Worm (Caenorhabditis elegans): ENCODE measurements around the gene pid-1.

The pid-1 gene

ce11 chrII:7690384-7690783 lies at the start of gene pid-1:
TSS of gene pid-1 (minus strand) at chrII:7690556.
- TF ChIP-seq ceh-24 (tag; optimal IDR thresholded peaks at IDR 0.05) (no peak), ceh-9 (tag; optimal IDR thresholded peaks at IDR 0.05) (no peak)

- TF ChIP-seq ceh-22 (tag; optimal IDR thresholded peaks at IDR 0.05) (no peak), pros-1 (tag; optimal IDR thresholded peaks at IDR 0.05) (no peak), ceh-24 (tag; optimal IDR thresholded peaks at IDR 0.05) (no peak), tbx-7 (tag; optimal IDR thresholded peaks at IDR 0.05) (no peak), unc-3 (GFP tag; conservative IDR thresholded peaks at IDR 0.05) (no peak), unc-3 (tag; optimal IDR thresholded peaks at IDR 0.05) (no peak)
Measured at ce11 chrII:7736725-7737124, 46.4 kb upstream of the pid-1 start.

DNA sequence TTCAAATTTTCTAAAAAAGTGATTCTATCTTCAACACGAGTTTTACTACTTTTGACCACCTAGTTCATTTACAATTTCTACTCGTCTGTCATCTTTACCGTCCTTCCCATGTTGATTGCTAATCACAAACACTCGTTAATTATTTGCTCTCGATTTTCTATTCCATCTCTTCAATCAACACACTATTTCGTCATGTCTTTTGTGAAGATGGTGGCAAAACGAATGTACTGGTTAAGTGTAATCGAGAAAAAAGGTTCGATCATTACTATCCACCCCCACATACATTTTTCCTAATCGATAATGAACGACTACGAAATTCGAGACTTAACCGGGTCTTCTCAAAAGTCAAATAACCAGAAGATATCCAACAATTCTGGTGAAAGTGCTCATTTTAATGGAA lies 34.2 kb upstream of the pid-1 start, which contains the start of gene cpna-2:
cpna-2 (plus strand) TSS at position 301 of the 400 bp plus-strand sequence.
- TF ChIP-seq fax-1 (tag; optimal IDR thresholded peaks at IDR 0.05) = no peak
- TF ChIP-seq hlh-15 (tag; optimal IDR thresholded peaks at IDR 0.05) = no peak
- TF ChIP-seq ceh-19 (GFP tag; optimal IDR thresholded peaks at IDR 0.05) = no peak
- no peak for TF ChIP-seq pat-9 (tag; optimal IDR thresholded peaks at IDR 0.05)
- no peak for TF ChIP-seq pag-3 (tag; optimal IDR thresholded peaks at IDR 0.05; ENCODE audit: borderline replicate concordance)
- no peak for TF ChIP-seq ztf-16 (tag; optimal IDR thresholded peaks at IDR 0.05)
- TF ChIP-seq syd-9 (tag; optimal IDR thresholded peaks at IDR 0.05) = no peak
- no peak for TF ChIP-seq ttx-3 (tag; optimal IDR thresholded peaks at IDR 0.05)
- no peak for TF ChIP-seq lin-11 (tag; optimal IDR thresholded peaks at IDR 0.05)
- TF ChIP-seq sdc-2 (tag; optimal IDR thresholded peaks at IDR 0.05) = no peak

- TF ChIP-seq rnt-1 (tag; optimal IDR thresholded peaks at IDR 0.05) (peak; percentile 61), ceh-18 (tag; optimal IDR thresholded peaks at IDR 0.05) (peak; percentile 62), ceh-9 (tag; optimal IDR thresholded peaks at IDR 0.05) (no peak), dmd-4 (tag; optimal IDR thresholded peaks at IDR 0.05; ENCODE audit: borderline replicate concordance) (no peak), ref-2 (tag; optimal IDR thresholded peaks at IDR 0.05) (no peak), fkh-6 (tag; optimal IDR thresholded peaks at IDR 0.05) (no peak), nhr-11 (tag; optimal IDR thresholded peaks at IDR 0.05) (no peak), unc-55 (GFP tag; optimal IDR thresholded peaks at IDR 0.05) (peak; percentile 53)
Measured at ce11 chrII:7722784-7723183, 32.4 kb upstream of the pid-1 start.

DNA sequence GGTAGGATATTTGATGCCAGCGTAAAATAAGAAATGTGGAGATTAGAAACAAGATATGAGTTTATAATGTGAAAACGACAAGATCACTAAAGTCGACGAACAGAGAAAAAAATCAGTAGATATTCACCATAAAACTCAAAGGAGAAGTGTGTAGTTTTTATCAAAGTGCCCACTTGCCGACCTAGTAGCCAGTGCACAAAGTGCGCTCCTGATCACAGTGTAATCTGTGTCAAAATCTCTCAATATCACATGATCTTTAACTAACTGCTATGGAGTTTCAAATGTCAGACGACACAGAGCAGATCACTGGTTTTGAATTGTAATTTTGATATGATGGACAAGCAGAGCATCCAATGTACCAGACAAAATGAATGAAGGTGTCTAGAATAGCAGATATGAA lies 30.1 kb upstream of the pid-1 start:
- no peak for TF ChIP-seq T23F11.4 (GFP tag; optimal IDR thresholded peaks at IDR 0.05)
- TF ChIP-seq hlh-30 (tag; optimal IDR thresholded peaks at IDR 0.05; ENCODE audit: insufficient read depth) = peak; percentile 42
- TF ChIP-seq unc-55 (GFP tag; optimal IDR thresholded peaks at IDR 0.05) = peak; percentile 39
- no peak for TF ChIP-seq ceh-31 (tag; optimal IDR thresholded peaks at IDR 0.05)
- TF ChIP-seq rnt-1 (tag; optimal IDR thresholded peaks at IDR 0.05) = no peak
- TF ChIP-seq sox-2 (GFP tag; IDR thresholded peaks at IDR 0.05) = no peak
- TF ChIP-seq ama-1 (optimal IDR thresholded peaks at IDR 0.05) = no peak
- TF ChIP-seq syd-9 (tag; optimal IDR thresholded peaks at IDR 0.05) = no peak

DNA sequence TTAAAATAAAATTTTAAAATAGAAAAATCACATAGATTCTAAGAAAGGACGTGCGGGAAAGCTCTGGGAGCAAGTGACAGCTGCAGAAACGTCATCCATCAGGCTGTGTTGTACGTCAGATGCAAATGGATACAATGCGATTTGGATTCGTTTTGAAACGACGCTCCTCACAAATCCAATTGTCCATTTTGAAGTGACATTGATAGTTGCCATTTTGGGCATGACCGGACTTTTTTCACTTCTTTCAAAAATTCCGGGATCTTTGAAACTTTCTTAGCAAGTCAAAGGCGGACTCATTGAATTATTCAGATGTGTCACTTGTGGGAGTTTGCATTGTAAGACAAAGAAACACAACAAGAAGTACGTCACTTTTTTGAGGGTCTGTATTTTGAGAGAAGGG lies 28.7 kb upstream of the pid-1 start:
- TF ChIP-seq madf-2 (tag; optimal IDR thresholded peaks at IDR 0.05) = no peak
- TF ChIP-seq unc-42 (tag; optimal IDR thresholded peaks at IDR 0.05) = peak; percentile 73
- TF ChIP-seq unc-55 (GFP tag; optimal IDR thresholded peaks at IDR 0.05) = peak; percentile 18

DNA sequence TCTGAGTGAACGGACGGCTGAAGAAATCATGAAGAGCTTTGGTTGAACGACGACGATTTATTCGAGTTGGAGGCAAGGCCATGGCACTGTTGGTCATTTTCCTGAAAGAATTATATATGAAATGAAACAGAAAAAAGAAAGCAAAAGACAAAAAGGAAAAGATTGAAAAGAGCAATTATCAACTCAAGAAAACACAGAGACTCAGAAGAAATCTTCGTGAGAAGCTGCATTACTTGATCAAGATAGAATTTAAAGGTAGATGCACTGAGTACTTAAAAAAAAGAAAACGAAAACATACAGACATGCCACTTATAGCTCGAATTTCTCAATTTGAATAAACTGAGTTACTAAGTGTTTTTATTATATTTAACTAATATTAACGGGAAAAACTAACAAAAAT lies 28.1 kb upstream of the pid-1 start, which contains the start of gene cpna-5:
cpna-5 (minus strand) TSS at position 101 of the 400 bp plus-strand sequence.
- no peak for TF ChIP-seq ceh-18 (tag; optimal IDR thresholded peaks at IDR 0.05)
- TF ChIP-seq eyg-1 (tag; optimal IDR thresholded peaks at IDR 0.05) = no peak
- no peak for TF ChIP-seq fax-1 (tag; optimal IDR thresholded peaks at IDR 0.05)
- no peak for TF ChIP-seq dmd-4 (tag; optimal IDR thresholded peaks at IDR 0.05; ENCODE audit: borderline replicate concordance)
- TF ChIP-seq ahr-1 (tag; optimal IDR thresholded peaks at IDR 0.05) = no peak
- no peak for TF ChIP-seq nhr-232 (tag; optimal IDR thresholded peaks at IDR 0.05)
- no peak for TF ChIP-seq pha-4 (tag; optimal IDR thresholded peaks at IDR 0.05)
- no peak for TF ChIP-seq sox-4 (tag; optimal IDR thresholded peaks at IDR 0.05)
- no peak for TF ChIP-seq C08G9.2 (tag; optimal IDR thresholded peaks at IDR 0.05)
- TF ChIP-seq ama-1 (optimal IDR thresholded peaks at IDR 0.05) = no peak
- no peak for TF ChIP-seq ttx-3 (tag; optimal IDR thresholded peaks at IDR 0.05)
- TF ChIP-seq F13H6.1 (tag; optimal IDR thresholded peaks at IDR 0.05) = no peak
- TF ChIP-seq fkh-6 (tag; optimal IDR thresholded peaks at IDR 0.05) = no peak
